Worm (Caenorhabditis elegans) whole organism, early embryonic: ENCODE data around the gene str-185.

ENCODE experiments used
- B0310.2 ChIP-seq: sonication (generic microtip); optimal IDR thresholded peaks from 2 replicates; lab custom pipeline; 2016; ENCODE audit warnings: mild to moderate bottlenecking, missing genetic modification characterization, missing compliant biosample characterization
- F13C5.2 ChIP-seq: sonication (generic microtip); optimal IDR thresholded peaks from 2 replicates; lab custom pipeline; 2017; ENCODE audit warnings: mild to moderate bottlenecking, missing genetic modification characterization, inconsistent platforms, missing compliant biosample characterization
- aly-1 ChIP-seq: sonication (generic microtip); optimal IDR thresholded peaks from 2 replicates; lab custom pipeline; 2016; ENCODE audit warnings: missing genetic modification characterization, missing compliant biosample characterization
- ama-1 ChIP-seq: fragments of 150-350 bp; optimal IDR thresholded peaks from 2 replicates; lab custom pipeline; 2014
- ceh-13 ChIP-seq: fragments of 200-800 bp; sonication (Bioruptor generic); optimal IDR thresholded peaks from 2 replicates; lab custom pipeline; 2018; ENCODE audit warnings: mild to moderate bottlenecking, missing genetic modification characterization, missing compliant biosample characterization
- ceh-36 ChIP-seq: sonication (generic microtip); optimal IDR thresholded peaks from 2 replicates; lab custom pipeline; 2016; ENCODE audit warnings: missing genetic modification characterization, inconsistent platforms, missing compliant biosample characterization
- ets-7 ChIP-seq: sonication (generic microtip); optimal IDR thresholded peaks from 2 replicates; lab custom pipeline; 2016; ENCODE audit warnings: missing genotype, missing genetic modification characterization, missing compliant biosample characterization
- flt-1 ChIP-seq: fragments of 200-800 bp; sonication (Bioruptor generic); IDR thresholded peaks from 2 replicates; pipeline ENCODE4 v1.3.6; 2022; ENCODE audit warnings: missing genetic modification characterization, missing compliant biosample characterization
- hmbx-1 ChIP-seq: sonication (generic microtip); optimal IDR thresholded peaks from 2 replicates; lab custom pipeline; 2016; ENCODE audit warnings: mild to moderate bottlenecking, missing genetic modification characterization, missing compliant biosample characterization
- hmg-4 ChIP-seq: fragments of 200-800 bp; sonication (Bioruptor generic); optimal IDR thresholded peaks from 2 replicates; lab custom pipeline; 2018; ENCODE audit warnings: mild to moderate bottlenecking, missing genetic modification characterization, missing compliant biosample characterization
- hnd-1 ChIP-seq: sonication (generic microtip); optimal IDR thresholded peaks from 2 replicates; lab custom pipeline; 2016; ENCODE audit warnings: missing genetic modification characterization, missing compliant biosample characterization
- pes-1 ChIP-seq: fragments of 200-800 bp; sonication (Bioruptor generic); IDR thresholded peaks from 2 replicates; pipeline ENCODE4 v1.3.6; 2022; ENCODE audit warnings: missing genetic modification reagents, missing genetic modification characterization, missing compliant biosample characterization
- scrt-1 ChIP-seq: fragments of 200-800 bp; sonication (Bioruptor generic); IDR thresholded peaks from 2 replicates; pipeline ENCODE4 v1.3.6; 2022; ENCODE audit warnings: missing genetic modification characterization, missing compliant biosample characterization
- sea-1 ChIP-seq: fragments of 200-800 bp; sonication (Bioruptor generic); conservative IDR thresholded peaks from 2 replicates; pipeline ENCODE4 v1.3.6; 2022; ENCODE audit warnings: missing genetic modification characterization, missing compliant biosample characterization
- tbx-11 ChIP-seq: fragments of 200-800 bp; sonication (Bioruptor generic); IDR thresholded peaks from 2 replicates; pipeline ENCODE4 v1.3.6; 2022; ENCODE audit warnings: missing genetic modification characterization, missing compliant biosample characterization
- tbx-37 ChIP-seq: fragments of 200-800 bp; sonication (Bioruptor generic); conservative IDR thresholded peaks from 2 replicates; pipeline ENCODE4 v1.3.6; 2022; ENCODE audit warnings: missing genetic modification reagents, missing genetic modification characterization, missing compliant biosample characterization
- tra-4 ChIP-seq: sonication (generic microtip); optimal IDR thresholded peaks from 2 replicates; lab custom pipeline; 2017; ENCODE audit warnings: missing genetic modification characterization, missing compliant biosample characterization

Gene str-185

DNA sequence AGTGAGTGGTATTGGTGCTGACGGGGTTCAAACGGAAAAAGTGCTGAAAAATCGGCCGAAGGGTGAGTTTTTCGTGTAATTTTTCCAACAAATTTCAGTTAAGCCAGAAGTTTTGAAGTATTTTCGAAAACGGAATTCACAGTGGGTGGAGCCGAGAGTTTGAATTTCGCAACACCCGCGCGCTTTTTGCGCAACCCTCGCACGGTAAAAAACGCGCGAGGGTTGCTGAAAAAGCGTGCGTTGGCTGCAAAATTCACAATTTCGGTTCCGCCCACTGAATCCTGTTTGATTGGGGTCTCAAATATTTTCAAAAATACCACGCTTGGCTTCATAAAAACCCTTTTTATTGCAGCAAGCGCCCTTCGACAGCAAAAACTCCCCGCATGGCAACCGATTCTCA lies 17.6 kb upstream of the str-185 start:
- 0 out of 2 replicates have a peak, but pooled peaks have one; percentile 2 for TF ChIP-seq sea-1 (GFP tag; lab: Robert Waterston, UW)
- TF ChIP-seq pes-1 (GFP tag; lab: Robert Waterston, UW), result 0 out of 2 replicates have a peak, but pooled peaks have one; percentile 39
- TF ChIP-seq hmg-4 (GFP tag; lab: Kevin White, UChicago), result no peak

ce11 chrIV:4447284-4447366 lies 17.3 kb upstream of the str-185 start, which contains the start of gene chat-1:
chat-1 (plus strand) TSS chrIV:4447331.
- no peak for TF ChIP-seq ceh-13 (GFP tag; lab: Kevin White, UChicago)
- no peak for TF ChIP-seq ceh-36
- TF ChIP-seq ama-1 (lab: Kevin White, UChicago), result peak; percentile 11
- TF ChIP-seq hnd-1, result no peak
- no peak for TF ChIP-seq B0310.2 (tag; lab: Kevin White, UChicago)
- TF ChIP-seq scrt-1 (GFP tag; lab: Robert Waterston, UW), result no peak
- no peak for TF ChIP-seq aly-1 (tag; lab: Kevin White, UChicago)
- 0 out of 2 replicates have a peak, but pooled peaks have one; percentile 16 for TF ChIP-seq sea-1 (GFP tag; lab: Robert Waterston, UW)

DNA sequence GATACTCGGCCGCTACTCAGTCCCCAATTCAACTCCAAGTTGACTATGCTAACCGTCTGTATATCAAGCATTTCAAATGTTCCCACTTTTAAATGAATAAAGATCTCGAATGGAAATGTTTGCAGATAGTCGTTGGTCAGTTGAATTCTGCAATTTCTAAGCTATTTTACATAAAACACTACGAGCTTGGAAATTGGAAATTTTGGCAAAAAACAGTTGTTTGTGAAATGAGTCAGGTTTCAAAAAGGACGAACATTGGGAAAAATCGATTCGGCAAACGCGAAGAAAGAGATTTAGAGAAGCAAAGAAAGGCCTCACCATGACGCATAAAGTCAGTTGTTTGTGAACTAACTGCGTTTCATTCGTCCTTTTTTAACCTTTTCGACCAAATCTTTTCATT lies 17.1 kb upstream of the str-185 start:
- TF ChIP-seq ets-7 (tag; lab: Kevin White, UChicago), result no peak
- TF ChIP-seq ama-1 (lab: Kevin White, UChicago), result peak; percentile 81

DNA sequence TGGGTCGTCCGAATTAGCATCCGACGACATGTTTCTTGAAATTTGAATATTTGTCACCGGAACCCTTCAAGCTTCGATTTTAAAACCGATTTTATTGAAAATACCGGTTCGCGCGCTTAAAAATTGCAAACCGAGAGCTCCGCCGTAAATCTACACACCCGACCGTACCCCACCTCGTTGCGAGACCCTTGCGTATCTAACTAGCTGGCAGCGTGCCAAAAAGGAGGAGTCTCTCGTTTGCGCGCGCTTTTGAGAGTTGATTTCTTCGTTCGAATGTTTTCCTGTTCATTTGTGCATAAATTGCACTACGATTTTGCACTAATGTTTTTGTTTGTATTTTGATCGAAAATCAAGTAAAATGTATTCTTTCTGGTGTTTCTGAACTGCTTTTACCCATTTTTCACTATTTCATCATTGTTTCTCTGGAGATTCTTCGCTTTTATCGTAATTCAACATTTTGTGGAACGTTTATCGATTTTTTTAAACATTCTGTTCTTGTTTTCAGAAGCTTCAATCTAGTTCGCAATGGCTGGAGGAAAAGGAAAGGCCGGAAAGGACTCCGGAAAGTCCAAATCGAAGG lies 16.0 kb upstream of the str-185 start, which contains the start of the genes wapl-1 and htz-1:
Gene wapl-1 (minus strand): TSS at position 30 of the 580 bp plus-strand sequence.
Gene htz-1 (plus strand): TSS at position 506 of the 580 bp plus-strand sequence.
- TF ChIP-seq sea-1 (GFP tag; lab: Robert Waterston, UW) (0 out of 2 replicates have a peak, but pooled peaks have one; percentile 20), hnd-1 (no peak), pes-1 (GFP tag; lab: Robert Waterston, UW) (peak; percentile 60; the same call in 1 of the 2 replicates), tra-4 (tag; lab: Kevin White, UChicago) (no peak), ceh-13 (GFP tag; lab: Kevin White, UChicago) (no peak), flt-1 (GFP tag; lab: Robert Waterston, UW) (peak; percentile 60), F13C5.2 (tag; lab: Kevin White, UChicago) (peak; percentile 48), hmg-4 (GFP tag; lab: Kevin White, UChicago) (no peak), tbx-37 (GFP tag; lab: Robert Waterston, UW) (peak; percentile 43; the same call in 1 of the 2 replicates), ets-7 (tag; lab: Kevin White, UChicago) (no peak)

DNA sequence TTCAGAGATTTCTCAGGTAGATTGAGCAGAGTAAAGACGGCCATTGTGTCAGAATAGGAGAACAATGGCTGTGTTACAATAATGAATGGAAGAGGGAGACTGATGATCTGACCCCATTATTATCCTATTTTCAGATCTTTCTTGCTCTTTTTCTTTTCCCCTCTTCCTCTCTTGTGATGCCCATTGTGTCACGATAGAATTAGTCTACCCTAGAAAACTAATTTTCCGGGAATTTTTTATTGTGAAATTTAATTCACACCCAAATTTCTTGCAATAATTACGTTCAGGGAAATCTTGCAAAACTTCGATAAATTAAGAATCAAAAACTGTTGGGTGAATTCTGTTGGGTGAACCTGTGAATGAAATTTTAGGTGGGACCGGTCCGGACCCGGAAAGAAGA lies 11.3 kb upstream of the str-185 start, which contains the start of gene fbxb-75:
Gene fbxb-75 (minus strand): TSS at position 101 of the 400 bp plus-strand sequence.
- no peak for TF ChIP-seq ceh-36
- TF ChIP-seq ets-7 (tag; lab: Kevin White, UChicago), result no peak
- TF ChIP-seq sea-1 (GFP tag; lab: Robert Waterston, UW), result no peak
- TF ChIP-seq ceh-13 (GFP tag; lab: Kevin White, UChicago), result no peak
- TF ChIP-seq flt-1 (GFP tag; lab: Robert Waterston, UW), result no peak
- no peak for TF ChIP-seq F13C5.2 (tag; lab: Kevin White, UChicago)
- no peak for TF ChIP-seq aly-1 (tag; lab: Kevin White, UChicago)
- TF ChIP-seq hmbx-1 (tag; lab: Kevin White, UChicago), result no peak
- no peak for TF ChIP-seq ama-1 (lab: Kevin White, UChicago)

DNA sequence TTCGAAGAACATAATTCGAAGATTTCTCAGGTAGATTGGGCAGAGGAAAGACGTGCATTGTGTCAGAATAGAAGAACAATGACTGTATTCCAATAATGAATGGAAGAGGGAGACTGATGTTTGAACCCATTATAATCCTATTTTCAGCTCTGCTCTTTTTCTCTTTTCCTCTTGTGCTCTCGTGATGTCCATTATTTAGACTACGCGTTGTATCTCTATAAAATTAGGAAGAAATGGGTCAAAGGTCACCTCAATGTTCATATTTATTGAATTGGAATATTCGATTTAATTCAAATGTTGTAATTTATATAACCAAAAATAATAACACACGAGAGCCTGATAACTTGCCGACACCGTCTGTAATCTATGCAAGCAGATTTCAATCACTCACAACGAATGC lies 9.4 kb upstream of the str-185 start, which contains the start of gene fbxb-74:
Gene fbxb-74 (minus strand): TSS at position 101 of the 400 bp plus-strand sequence.
- TF ChIP-seq pes-1 (GFP tag; lab: Robert Waterston, UW) (no peak), hmg-4 (GFP tag; lab: Kevin White, UChicago) (no peak), ama-1 (lab: Kevin White, UChicago) (no peak), flt-1 (GFP tag; lab: Robert Waterston, UW) (no peak), tbx-11 (no peak), F13C5.2 (tag; lab: Kevin White, UChicago) (no peak), hmbx-1 (tag; lab: Kevin White, UChicago) (no peak), ceh-13 (GFP tag; lab: Kevin White, UChicago) (no peak), hnd-1 (no peak), aly-1 (tag; lab: Kevin White, UChicago) (no peak), tbx-37 (GFP tag; lab: Robert Waterston, UW) (no peak), ceh-36 (no peak), scrt-1 (GFP tag; lab: Robert Waterston, UW) (no peak)

ce11 chrIV:4437825-4438224 lies 8.0 kb upstream of the str-185 start:
- TF ChIP-seq aly-1 (tag; lab: Kevin White, UChicago) (no peak), hnd-1 (no peak), ceh-13 (GFP tag; lab: Kevin White, UChicago) (no peak), tbx-37 (GFP tag; lab: Robert Waterston, UW) (no peak), flt-1 (GFP tag; lab: Robert Waterston, UW) (no peak), scrt-1 (GFP tag; lab: Robert Waterston, UW) (no peak), tra-4 (tag; lab: Kevin White, UChicago) (no peak), F13C5.2 (tag; lab: Kevin White, UChicago) (no peak), tbx-11 (no peak), pes-1 (GFP tag; lab: Robert Waterston, UW) (no peak), hmbx-1 (tag; lab: Kevin White, UChicago) (no peak), ama-1 (lab: Kevin White, UChicago) (no peak), ceh-36 (no peak), B0310.2 (tag; lab: Kevin White, UChicago) (no peak), ets-7 (tag; lab: Kevin White, UChicago) (no peak), hmg-4 (GFP tag; lab: Kevin White, UChicago) (no peak), sea-1 (GFP tag; lab: Robert Waterston, UW) (no peak)
